Fruit fly (Drosophila melanogaster): ENCODE results near the gene osa.

Gene osa

dm6 chr3R:17679368-17679997 is 38.7 kb downstream of the osa start (continued):
- no peak for TF ChIP-seq bcd (GFP tag; optimal IDR thresholded peaks at IDR 0.05)
- TF ChIP-seq ind (GFP tag; optimal IDR thresholded peaks at IDR 0.05), result peak; percentile 18
- TF ChIP-seq CG11695 (GFP tag; IDR thresholded peaks at IDR 0.05), result no peak
- TF ChIP-seq CG43689 (GFP tag; IDR thresholded peaks at IDR 0.05), result no peak
- peak; percentile 84 for TF ChIP-seq corto (GFP tag; optimal IDR thresholded peaks at IDR 0.05)
- TF ChIP-seq Med (GFP tag), result peak; percentile 72
- no peak for TF ChIP-seq CG15269 (tag; optimal IDR thresholded peaks at IDR 0.05)
- no peak for TF ChIP-seq CG13296 (GFP tag; optimal IDR thresholded peaks at IDR 0.05)
- peak; percentile 36 for TF ChIP-seq grau (tag; optimal IDR thresholded peaks at IDR 0.05)
- 0 out of 2 replicates have a peak, but pooled peaks have one; percentile 13 for TF ChIP-seq sob (GFP tag; IDR thresholded peaks at IDR 0.05)
- TF ChIP-seq HLH54F (GFP tag; optimal IDR thresholded peaks at IDR 0.05), result no peak
- peak; percentile 49 for TF ChIP-seq CG2712 (tag; optimal IDR thresholded peaks at IDR 0.05)
- TF ChIP-seq bsh (GFP tag; optimal IDR thresholded peaks at IDR 0.05), result peak; percentile 24 to 85
- peak; percentile 78; the same call in 1 of the 2 replicates for TF ChIP-seq Drgx (GFP tag; IDR thresholded peaks at IDR 0.05)
- peak; percentile 17 for TF ChIP-seq CG7556 (GFP tag; optimal IDR thresholded peaks at IDR 0.05)
- no peak for TF ChIP-seq so (GFP tag; IDR thresholded peaks at IDR 0.05)
- TF ChIP-seq CG10979 (tag; optimal IDR thresholded peaks at IDR 0.05), result peak; percentile 15
- no peak for TF ChIP-seq Side (GFP tag; optimal IDR thresholded peaks at IDR 0.05)
- TF ChIP-seq ham (GFP tag; IDR thresholded peaks at IDR 0.05), result no peak
- peak; percentile 25 for TF ChIP-seq CG16815 (GFP tag; optimal IDR thresholded peaks at IDR 0.05)
- no peak for TF ChIP-seq ash1 (GFP tag; optimal IDR thresholded peaks at IDR 0.05)
- TF ChIP-seq lbe (GFP tag; optimal IDR thresholded peaks at IDR 0.05), result peak; percentile 87
- TF ChIP-seq CG17829 (tag; optimal IDR thresholded peaks at IDR 0.05), result peak; percentile 5
- TF ChIP-seq nom (GFP tag; optimal IDR thresholded peaks at IDR 0.05), result peak; percentile 54
- no peak for TF ChIP-seq CG8478 (optimal IDR thresholded peaks at IDR 0.05)
- peak; percentile 11 for TF ChIP-seq phol (tag; optimal IDR thresholded peaks at IDR 0.05)
- peak; percentile 30 for TF ChIP-seq CG18262 (tag; optimal IDR thresholded peaks at IDR 0.05)
- peak; percentile 3 for TF ChIP-seq dmrt11E (tag; optimal IDR thresholded peaks at IDR 0.05)
- TF ChIP-seq fu2 (GFP tag; optimal IDR thresholded peaks at IDR 0.05), result no peak
- TF ChIP-seq sens (GFP tag), result peak; percentile 71
- peak; percentile 41 for TF ChIP-seq CG12391 (tag; optimal IDR thresholded peaks at IDR 0.05)
- no peak for TF ChIP-seq HLH3B (GFP tag; IDR thresholded peaks at IDR 0.05)
- TF ChIP-seq gcm (GFP tag; optimal IDR thresholded peaks at IDR 0.05), result no peak
- TF ChIP-seq nmo (GFP tag; optimal IDR thresholded peaks at IDR 0.05), result peak; percentile 23
- 0 out of 2 replicates have a peak, but pooled peaks have one; percentile 7 for TF ChIP-seq seq (GFP tag; IDR thresholded peaks at IDR 0.05)
- no peak for TF ChIP-seq CG5953 (GFP tag; IDR thresholded peaks at IDR 0.05)
- TF ChIP-seq CG12659 (GFP tag; optimal IDR thresholded peaks at IDR 0.05), result peak; percentile 0
- TF ChIP-seq CG3281 (GFP tag; optimal IDR thresholded peaks at IDR 0.05), result peak; percentile 37
- TF ChIP-seq gem (tag; optimal IDR thresholded peaks at IDR 0.05), result peak; percentile 56
- TF ChIP-seq ato (GFP tag; IDR thresholded peaks at IDR 0.05; ENCODE audit: partially characterized antibody), result no peak
- no peak for TF ChIP-seq CG16863 (GFP tag; optimal IDR thresholded peaks at IDR 0.05)
- no peak for TF ChIP-seq E2f1 (GFP tag; IDR thresholded peaks at IDR 0.05)
- peak; percentile 2 for TF ChIP-seq CG14710 (tag; optimal IDR thresholded peaks at IDR 0.05)
- peak in 1 of 3 experiments; percentile 2 for TF ChIP-seq lola (GFP tag; optimal IDR thresholded peaks at IDR 0.05)
- no peak for TF ChIP-seq CG6765 (GFP tag; optimal IDR thresholded peaks at IDR 0.05)
